Fruit fly (Drosophila melanogaster) whole organism, larva: Measurements from ENCODE around the gene eIF4G2.

Source experiments
- noc ChIP-seq: fragments of 200-800 bp; sonication (Bioruptor generic); optimal IDR thresholded peaks from 3 replicates; lab custom pipeline; 2019; ENCODE audit warnings: missing biosample characterization, mild to moderate bottlenecking, missing genetic modification characterization, moderate library complexity

Gene eIF4G2

dm6 chr3R:23818879-23819408, at the start of gene eIF4G2, which contains the start of gene CG33111:
Gene eIF4G2, minus strand, starts transcription at chr3R:23819237.
Gene CG33111, minus strand, starts transcription at chr3R:23819237.
- peak; percentile 60 for TF ChIP-seq noc

dm6 chr3R:23867825-23868224, 48.8 kb upstream of the eIF4G2 start:
- TF ChIP-seq noc: no peak

dm6 chr3R:23867194-23867593, 48.2 kb upstream of the eIF4G2 start:
- TF ChIP-seq noc: no peak

dm6 chr3R:23849599-23849998, 30.6 kb upstream of the eIF4G2 start:
- no peak for TF ChIP-seq noc

- TF ChIP-seq noc: no peak
Observed at dm6 chr3R:23846107-23846506, 27.1 kb upstream of the eIF4G2 start.

- no peak for TF ChIP-seq noc
Observed at dm6 chr3R:23831696-23832095, 12.7 kb upstream of the eIF4G2 start.

- no peak for TF ChIP-seq noc
Observed at dm6 chr3R:23827093-23827492, 8.1 kb upstream of the eIF4G2 start.

dm6 chr3R:23823678-23824077, 4.6 kb upstream of the eIF4G2 start:
- TF ChIP-seq noc: no peak

dm6 chr3R:23822969-23823368, 3.9 kb upstream of the eIF4G2 start:
- peak; percentile 27 for TF ChIP-seq noc

dm6 chr3R:23820290-23820689, 1.3 kb upstream of the eIF4G2 start:
- TF ChIP-seq noc: no peak

- no peak for TF ChIP-seq noc
Observed at dm6 chr3R:23817566-23818202, 1.4 kb downstream of the eIF4G2 start.

- no peak for TF ChIP-seq noc
Observed at dm6 chr3R:23803668-23804067, 15.4 kb downstream of the eIF4G2 start, which contains the start of gene CG34355. Gene CG34355, plus strand, starts transcription at chr3R:23803859.

dm6 chr3R:23791491-23791890, 27.5 kb downstream of the eIF4G2 start:
- no peak for TF ChIP-seq noc

dm6 chr3R:23790483-23791175, 28.4 kb downstream of the eIF4G2 start:
- TF ChIP-seq noc: no peak

dm6 chr3R:23789584-23789983, 29.5 kb downstream of the eIF4G2 start:
- no peak for TF ChIP-seq noc

dm6 chr3R:23788406-23789021, 30.5 kb downstream of the eIF4G2 start:
- peak; percentile 48 for TF ChIP-seq noc

- TF ChIP-seq noc: no peak
Observed at dm6 chr3R:23787632-23787960, 31.4 kb downstream of the eIF4G2 start.
